In the genomic region with DNA sequence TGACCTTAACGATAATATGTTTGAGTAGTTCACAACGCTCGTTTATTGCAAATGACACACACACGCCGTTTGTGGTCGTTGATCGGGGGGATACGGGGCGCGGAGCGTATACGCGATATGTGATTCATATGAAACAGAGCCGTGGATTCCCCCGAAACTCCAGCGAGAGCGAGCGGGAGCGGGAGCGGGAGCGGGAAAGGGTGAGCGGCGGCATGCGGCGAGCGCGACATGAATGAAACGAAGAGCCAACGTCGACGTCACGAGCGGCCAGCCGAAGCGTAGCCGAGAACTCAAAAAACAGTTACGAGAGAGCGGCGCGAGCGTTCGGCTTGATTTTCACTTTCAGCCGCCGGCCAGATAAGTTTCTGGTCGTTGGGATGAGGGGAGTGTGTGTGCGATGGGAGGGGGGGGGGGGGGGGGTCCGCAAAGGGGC, we compare ENCODE assay signal across 1 fruit fly cellular context.
TF ChIP-seq lines count a peak whose summit lies in the region.

No protein-coding gene starts in this region.

TF ChIP-seq in whole organism, embryonic, 481 proteins besides CTCF, POLR2A, EP300 and RAD21 (continued from another document and continues in another):
- TF ChIP-seq tup (GFP tag; optimal IDR thresholded peaks at IDR 0.05; lab: Kevin White, UChicago) = no peak
- TF ChIP-seq CG14860 (GFP tag; IDR thresholded peaks at IDR 0.05; lab: Robert Waterston, UW; ENCODE audit: partially characterized antibody) = no peak
- peak; percentile 43; the same call in 1 of the 3 replicates for TF ChIP-seq Opbp (GFP tag; IDR thresholded peaks at IDR 0.05; lab: Robert Waterston, UW; ENCODE audit: partially characterized antibody)
- TF ChIP-seq CG12299 (tag; optimal IDR thresholded peaks at IDR 0.05; lab: Kevin White, UChicago) = no peak
- no peak for TF ChIP-seq tll (GFP tag; optimal IDR thresholded peaks at IDR 0.05; lab: Kevin White, UChicago)
- TF ChIP-seq Doc2 (GFP tag; IDR thresholded peaks at IDR 0.05; lab: Robert Waterston, UW) = no peak
- TF ChIP-seq Hr78 (GFP tag; optimal IDR thresholded peaks at IDR 0.05; lab: Kevin White, UChicago) = peak in 1 of 2 experiments; percentile 78
- peak; percentile 82 for TF ChIP-seq Med (GFP tag; lab: Kevin White, UChicago)
- no peak for TF ChIP-seq lov (optimal IDR thresholded peaks at IDR 0.05; lab: Kevin White, UChicago)
- 0 out of 3 replicates have a peak, but pooled peaks have one; percentile 11 for TF ChIP-seq lov (GFP tag; IDR thresholded peaks at IDR 0.05; lab: Robert Waterston, UW)
- no peak for TF ChIP-seq Tbp (GFP tag; optimal IDR thresholded peaks at IDR 0.05; lab: Kevin White, UChicago)
- TF ChIP-seq Nf-YC (tag; optimal IDR thresholded peaks at IDR 0.05; lab: Kevin White, UChicago) = peak; percentile 78
- TF ChIP-seq Scr (GFP tag; IDR thresholded peaks at IDR 0.05; lab: Robert Waterston, UW; ENCODE audit: partially characterized antibody) = peak; percentile 27; the same call in 1 of the 2 replicates
- no peak for TF ChIP-seq Dp (GFP tag; optimal IDR thresholded peaks at IDR 0.05; lab: Kevin White, UChicago)
- 0 out of 3 replicates have a peak, but pooled peaks have one; percentile 47 for TF ChIP-seq CG2199 (GFP tag; IDR thresholded peaks at IDR 0.05; lab: Robert Waterston, UW)
- TF ChIP-seq CG10267 (tag; optimal IDR thresholded peaks at IDR 0.05; lab: Kevin White, UChicago) = no peak
- TF ChIP-seq sim (GFP tag; IDR thresholded peaks at IDR 0.05; lab: Robert Waterston, UW) = no peak
- no peak for TF ChIP-seq Dref (GFP tag; IDR thresholded peaks at IDR 0.05; lab: Robert Waterston, UW)
- TF ChIP-seq CG2202 (tag; optimal IDR thresholded peaks at IDR 0.05; lab: Kevin White, UChicago) = no peak
- no peak for TF ChIP-seq CG9609 (GFP tag; optimal IDR thresholded peaks at IDR 0.05; lab: Kevin White, UChicago)
- TF ChIP-seq CG13287 (GFP tag; IDR thresholded peaks at IDR 0.05; lab: Robert Waterston, UW; ENCODE audit: partially characterized antibody) = peak; percentile 43; the same call in 1 of the 2 replicates
- no peak for TF ChIP-seq CG43689 (GFP tag; IDR thresholded peaks at IDR 0.05; lab: Robert Waterston, UW)
- no peak for TF ChIP-seq CG15479 (GFP tag; optimal IDR thresholded peaks at IDR 0.05; lab: Kevin White, UChicago)
- no peak for TF ChIP-seq ewg (GFP tag; optimal IDR thresholded peaks at IDR 0.05; lab: Kevin White, UChicago)
- TF ChIP-seq CG8290 (GFP tag; optimal IDR thresholded peaks at IDR 0.05; lab: Kevin White, UChicago) = no peak
- peak in 1 of 2 experiments; percentile 26 for TF ChIP-seq CG8290 (tag; optimal IDR thresholded peaks at IDR 0.05; lab: Kevin White, UChicago)
- peak; percentile 97 for TF ChIP-seq shn (GFP tag; optimal IDR thresholded peaks at IDR 0.05; lab: Kevin White, UChicago)
- TF ChIP-seq ham (GFP tag; IDR thresholded peaks at IDR 0.05; lab: Robert Waterston, UW) = no peak
- TF ChIP-seq CG7987 (GFP tag; optimal IDR thresholded peaks at IDR 0.05; lab: Kevin White, UChicago) = no peak
- TF ChIP-seq crol (GFP tag; IDR thresholded peaks at IDR 0.05; lab: Robert Waterston, UW) = peak; percentile 99
- TF ChIP-seq Doc3 (GFP tag; IDR thresholded peaks at IDR 0.05; lab: Robert Waterston, UW; ENCODE audit: partially characterized antibody) = no peak
- no peak for TF ChIP-seq Fer2 (tag; optimal IDR thresholded peaks at IDR 0.05; lab: Kevin White, UChicago)
- no peak for TF ChIP-seq lbe (GFP tag; optimal IDR thresholded peaks at IDR 0.05; lab: Kevin White, UChicago)
- no peak for TF ChIP-seq D19B (GFP tag; optimal IDR thresholded peaks at IDR 0.05; lab: Kevin White, UChicago)
- TF ChIP-seq CG31365 (tag; optimal IDR thresholded peaks at IDR 0.05; lab: Kevin White, UChicago) = no peak
- no peak for TF ChIP-seq CG7963 (GFP tag; IDR thresholded peaks at IDR 0.05; lab: Robert Waterston, UW; ENCODE audit: partially characterized antibody)
- no peak for TF ChIP-seq PHDP (tag; optimal IDR thresholded peaks at IDR 0.05; lab: Kevin White, UChicago)
- TF ChIP-seq CG3995 (GFP tag; optimal IDR thresholded peaks at IDR 0.05; lab: Kevin White, UChicago) = no peak
- TF ChIP-seq CG1602 (GFP tag; optimal IDR thresholded peaks at IDR 0.05; lab: Kevin White, UChicago) = no peak
- 0 out of 2 replicates have a peak, but pooled peaks have one; percentile 52 for TF ChIP-seq rib (GFP tag; IDR thresholded peaks at IDR 0.05; lab: Robert Waterston, UW)
- peak; percentile 29 for TF ChIP-seq HmgZ (tag; optimal IDR thresholded peaks at IDR 0.05; lab: Kevin White, UChicago)
- no peak for TF ChIP-seq dpn (GFP tag; optimal IDR thresholded peaks at IDR 0.05; lab: Kevin White, UChicago)
- TF ChIP-seq CG12659 (GFP tag; optimal IDR thresholded peaks at IDR 0.05; lab: Kevin White, UChicago) = no peak
- TF ChIP-seq gfzf (GFP tag; optimal IDR thresholded peaks at IDR 0.05; lab: Kevin White, UChicago) = no peak
- no peak for TF ChIP-seq B-H2 (GFP tag; optimal IDR thresholded peaks at IDR 0.05; lab: Kevin White, UChicago)
- peak; percentile 35; the same call in 1 of the 2 replicates for TF ChIP-seq vvl (GFP tag; IDR thresholded peaks at IDR 0.05; lab: Robert Waterston, UW)
- no peak for TF ChIP-seq hkb (optimal IDR thresholded peaks at IDR 0.05; lab: Kevin White, UChicago)
- TF ChIP-seq hkb (GFP tag; IDR thresholded peaks at IDR 0.05; lab: Robert Waterston, UW) = 0 out of 2 replicates have a peak, but pooled peaks have one; percentile 9
- no peak for TF ChIP-seq repo (GFP tag; optimal IDR thresholded peaks at IDR 0.05; lab: Kevin White, UChicago)
- no peak for TF ChIP-seq Chrac-16 (GFP tag; optimal IDR thresholded peaks at IDR 0.05; lab: Kevin White, UChicago)
- no peak for TF ChIP-seq dan (GFP tag; IDR thresholded peaks at IDR 0.05; lab: Robert Waterston, UW)
- peak; percentile 49 for TF ChIP-seq grn (GFP tag; optimal IDR thresholded peaks at IDR 0.05; lab: Kevin White, UChicago)
- TF ChIP-seq Bdp1 (GFP tag; optimal IDR thresholded peaks at IDR 0.05; lab: Kevin White, UChicago) = no peak
- TF ChIP-seq CG32532 (GFP tag; IDR thresholded peaks at IDR 0.05; lab: Robert Waterston, UW) = peak; percentile 32; the same call in 1 of the 2 replicates
- no peak for TF ChIP-seq CG3163 (GFP tag; optimal IDR thresholded peaks at IDR 0.05; lab: Kevin White, UChicago)
- TF ChIP-seq zen (tag; optimal IDR thresholded peaks at IDR 0.05; lab: Kevin White, UChicago) = no peak
- peak; percentile 49; the same call in 2 of the 3 replicates for TF ChIP-seq CG34224 (GFP tag; IDR thresholded peaks at IDR 0.05; lab: Robert Waterston, UW; ENCODE audit: partially characterized antibody)
- peak; percentile 90 for TF ChIP-seq sd (tag; optimal IDR thresholded peaks at IDR 0.05; lab: Kevin White, UChicago)
- no peak for TF ChIP-seq en (GFP tag; optimal IDR thresholded peaks at IDR 0.05; lab: Kevin White, UChicago)
- TF ChIP-seq toy (GFP tag; IDR thresholded peaks at IDR 0.05; lab: Robert Waterston, UW) = no peak
- TF ChIP-seq schlank (tag; optimal IDR thresholded peaks at IDR 0.05; lab: Kevin White, UChicago) = no peak
- peak; percentile 13 for TF ChIP-seq abd-A (tag; optimal IDR thresholded peaks at IDR 0.05; lab: Kevin White, UChicago)
- TF ChIP-seq CG16863 (GFP tag; optimal IDR thresholded peaks at IDR 0.05; lab: Kevin White, UChicago) = no peak
- TF ChIP-seq ci (GFP tag; IDR thresholded peaks at IDR 0.05; lab: Robert Waterston, UW) = 0 out of 3 replicates have a peak, but pooled peaks have one; percentile 29
- no peak for TF ChIP-seq CG7745 (tag; optimal IDR thresholded peaks at IDR 0.05; lab: Kevin White, UChicago)
- TF ChIP-seq Sry-δ (GFP tag; optimal IDR thresholded peaks at IDR 0.05; lab: Kevin White, UChicago) = no peak
- TF ChIP-seq kay (GFP tag; optimal IDR thresholded peaks at IDR 0.05; lab: Kevin White, UChicago) = peak; percentile 99
- peak in 1 of 3 experiments; percentile 3 for TF ChIP-seq Stat92E (GFP tag; optimal IDR thresholded peaks at IDR 0.05; lab: Kevin White, UChicago)
- no peak for TF ChIP-seq HHEX (GFP tag; optimal IDR thresholded peaks at IDR 0.05; lab: Kevin White, UChicago)
- TF ChIP-seq ttk (GFP tag; IDR thresholded peaks at IDR 0.05; lab: Robert Waterston, UW) = no peak
- peak; percentile 39 for TF ChIP-seq yki (optimal IDR thresholded peaks at IDR 0.05; lab: Kevin White, UChicago)
- TF ChIP-seq sug (tag; optimal IDR thresholded peaks at IDR 0.05; lab: Kevin White, UChicago) = peak; percentile 83
- peak; percentile 43 for TF ChIP-seq CG34376 (GFP tag; optimal IDR thresholded peaks at IDR 0.05; lab: Kevin White, UChicago)
- no peak for TF ChIP-seq CG31224 (GFP tag; IDR thresholded peaks at IDR 0.05; lab: Robert Waterston, UW)
- TF ChIP-seq CG10543 (GFP tag; optimal IDR thresholded peaks at IDR 0.05; lab: Kevin White, UChicago) = peak; percentile 81
- TF ChIP-seq CG3847 (GFP tag; IDR thresholded peaks at IDR 0.05; lab: Robert Waterston, UW) = no peak
- no peak for TF ChIP-seq ERR (GFP tag; optimal IDR thresholded peaks at IDR 0.05; lab: Kevin White, UChicago)
- peak; percentile 20 for TF ChIP-seq Ets65A (GFP tag; lab: Kevin White, UChicago)
- TF ChIP-seq az2 (GFP tag; optimal IDR thresholded peaks at IDR 0.05; lab: Kevin White, UChicago) = no peak
- TF ChIP-seq Kr (GFP tag; optimal IDR thresholded peaks at IDR 0.05; lab: Kevin White, UChicago) = peak; percentile 62
- TF ChIP-seq luna (GFP tag; optimal IDR thresholded peaks at IDR 0.05; lab: Kevin White, UChicago) = no peak
- 0 out of 2 replicates have a peak, but pooled peaks have one; percentile 24 for TF ChIP-seq unc-4 (GFP tag; IDR thresholded peaks at IDR 0.05; lab: Robert Waterston, UW; ENCODE audit: partially characterized antibody)
- TF ChIP-seq Ravus (GFP tag; IDR thresholded peaks at IDR 0.05; lab: Robert Waterston, UW) = no peak
- TF ChIP-seq ems (GFP tag; optimal IDR thresholded peaks at IDR 0.05; lab: Kevin White, UChicago) = no peak
- peak; percentile 55; the same call in 1 of the 3 replicates for TF ChIP-seq CG6175 (GFP tag; IDR thresholded peaks at IDR 0.05; lab: Robert Waterston, UW)
- peak; percentile 44 for TF ChIP-seq BtbVII (GFP tag; optimal IDR thresholded peaks at IDR 0.05; lab: Kevin White, UChicago)
- TF ChIP-seq wdn (GFP tag; IDR thresholded peaks at IDR 0.05; lab: Robert Waterston, UW) = no peak
- TF ChIP-seq CG12769 (tag; optimal IDR thresholded peaks at IDR 0.05; lab: Kevin White, UChicago) = peak; percentile 85
- no peak for TF ChIP-seq sc (optimal IDR thresholded peaks at IDR 0.05; lab: Kevin White, UChicago)
- TF ChIP-seq sc (GFP tag; optimal IDR thresholded peaks at IDR 0.05; lab: Kevin White, UChicago) = no peak
- peak; percentile 84 for TF ChIP-seq z (GFP tag; IDR thresholded peaks at IDR 0.05; lab: Robert Waterston, UW)
- peak; percentile 24; the same call in 1 of the 2 replicates for TF ChIP-seq CG7372 (GFP tag; IDR thresholded peaks at IDR 0.05; lab: Robert Waterston, UW)
- no peak for TF ChIP-seq CG9437 (GFP tag; optimal IDR thresholded peaks at IDR 0.05; lab: Kevin White, UChicago)
- no peak for TF ChIP-seq croc (GFP tag; conservative IDR thresholded peaks at IDR 0.05; lab: Robert Waterston, UW)
- TF ChIP-seq CG15269 (tag; optimal IDR thresholded peaks at IDR 0.05; lab: Kevin White, UChicago) = no peak
- TF ChIP-seq pan (optimal IDR thresholded peaks at IDR 0.05; lab: Kevin White, UChicago) = no peak
- TF ChIP-seq pan (GFP tag; optimal IDR thresholded peaks at IDR 0.05 in 1 of 2, IDR thresholded peaks at IDR 0.05 in 1 of 2) = peak in 1 of 2 experiments; percentile 50
- 0 out of 2 replicates have a peak, but pooled peaks have one; percentile 45 for TF ChIP-seq Bgb (GFP tag; IDR thresholded peaks at IDR 0.05; lab: Robert Waterston, UW; ENCODE audit: partially characterized antibody)
- TF ChIP-seq CG12071 (GFP tag; optimal IDR thresholded peaks at IDR 0.05; lab: Kevin White, UChicago) = no peak
- TF ChIP-seq Hr39 (optimal IDR thresholded peaks at IDR 0.05; lab: Kevin White, UChicago) = no peak
- TF ChIP-seq danr (GFP tag; IDR thresholded peaks at IDR 0.05; lab: Robert Waterston, UW) = no peak
- peak; percentile 81 for TF ChIP-seq gro (GFP tag; optimal IDR thresholded peaks at IDR 0.05; lab: Kevin White, UChicago)
- no peak for TF ChIP-seq gsb (GFP tag; IDR thresholded peaks at IDR 0.05; lab: Robert Waterston, UW)
- TF ChIP-seq CG2678 (tag; optimal IDR thresholded peaks at IDR 0.05; lab: Kevin White, UChicago) = no peak
- no peak for TF ChIP-seq slou (GFP tag; optimal IDR thresholded peaks at IDR 0.05; lab: Kevin White, UChicago)
- no peak for TF ChIP-seq CG6272 (GFP tag; IDR thresholded peaks at IDR 0.05; lab: Robert Waterston, UW)
- no peak for TF ChIP-seq Camta (GFP tag; optimal IDR thresholded peaks at IDR 0.05; lab: Kevin White, UChicago)
- TF ChIP-seq sens (GFP tag; lab: Kevin White, UChicago) = peak; percentile 59
- TF ChIP-seq Nf-YB (GFP tag; optimal IDR thresholded peaks at IDR 0.05; lab: Kevin White, UChicago) = peak; percentile 67
- TF ChIP-seq Drgx (GFP tag; IDR thresholded peaks at IDR 0.05; lab: Robert Waterston, UW) = no peak
- TF ChIP-seq CG10565 (GFP tag; optimal IDR thresholded peaks at IDR 0.05; lab: Kevin White, UChicago) = no peak
- no peak for TF ChIP-seq knrl (GFP tag; IDR thresholded peaks at IDR 0.05; lab: Robert Waterston, UW; ENCODE audit: partially characterized antibody)
- no peak for TF ChIP-seq hb (GFP tag; IDR thresholded peaks at IDR 0.05; lab: Robert Waterston, UW; ENCODE audit: partially characterized antibody)
- TF ChIP-seq kah (GFP tag; optimal IDR thresholded peaks at IDR 0.05; lab: Kevin White, UChicago) = no peak
- TF ChIP-seq Antp (GFP tag; optimal IDR thresholded peaks at IDR 0.05; lab: Kevin White, UChicago) = no peak
- peak; percentile 79 for TF ChIP-seq cwo (GFP tag; optimal IDR thresholded peaks at IDR 0.05; lab: Kevin White, UChicago)
- no peak for TF ChIP-seq Mad (GFP tag; optimal IDR thresholded peaks at IDR 0.05; lab: Kevin White, UChicago)
- TF ChIP-seq CG6791 (GFP tag; IDR thresholded peaks at IDR 0.05; lab: Robert Waterston, UW; ENCODE audit: partially characterized antibody) = no peak
- TF ChIP-seq Hmx (GFP tag; optimal IDR thresholded peaks at IDR 0.05; lab: Kevin White, UChicago) = no peak
- no peak for TF ChIP-seq CG31441 (GFP tag; IDR thresholded peaks at IDR 0.05; lab: Robert Waterston, UW)
- TF ChIP-seq usp (GFP tag; optimal IDR thresholded peaks at IDR 0.05; lab: Kevin White, UChicago) = no peak
- no peak for TF ChIP-seq tx (GFP tag; optimal IDR thresholded peaks at IDR 0.05; lab: Kevin White, UChicago)
- no peak for TF ChIP-seq CG11695 (GFP tag; IDR thresholded peaks at IDR 0.05; lab: Robert Waterston, UW)
- TF ChIP-seq NFAT (GFP tag; IDR thresholded peaks at IDR 0.05; lab: Robert Waterston, UW) = no peak
- TF ChIP-seq Pdp1 (GFP tag; optimal IDR thresholded peaks at IDR 0.05; lab: Kevin White, UChicago) = peak in 1 of 2 experiments; percentile 20
- no peak for TF ChIP-seq Six4 (GFP tag; optimal IDR thresholded peaks at IDR 0.05; lab: Kevin White, UChicago)
- TF ChIP-seq crp (GFP tag; optimal IDR thresholded peaks at IDR 0.05; lab: Kevin White, UChicago) = no peak
